Worm (Caenorhabditis elegans) whole organism, young adult: ENCODE data around the gene C13F10.1.

ENCODE experiments used
- B0035.1 ChIP-seq: sonication (generic microtip); optimal IDR thresholded peaks from 2 replicates; lab custom pipeline; 2016; ENCODE audit warnings: missing genetic modification characterization, mild to moderate bottlenecking, missing compliant biosample characterization, missing genotype, missing genetic modification reagents
- F10E7.11 ChIP-seq: sonication (generic microtip); optimal IDR thresholded peaks from 2 replicates; lab custom pipeline; 2017; ENCODE audit warnings: mild to moderate bottlenecking, missing genetic modification characterization, moderate library complexity, missing compliant biosample characterization
- K11D2.4 ChIP-seq: fragments of 200-800 bp; sonication (Bioruptor generic); IDR thresholded peaks from 2 replicates; pipeline ENCODE4 v1.3.6; 2022; ENCODE audit warnings: missing genetic modification reagents, missing genetic modification characterization, missing compliant biosample characterization
- T07F8.4 ChIP-seq: sonication (generic microtip); optimal IDR thresholded peaks from 2 replicates; lab custom pipeline; 2016; ENCODE audit warnings: mild to moderate bottlenecking, missing genetic modification characterization, moderate library complexity, missing compliant biosample characterization
- ama-1 ChIP-seq, 3 experiments: fragments of 150-350 bp in 1 of 3; sonication (generic microtip) in 2 of 3; optimal IDR thresholded peaks; 2 replicates each; lab custom pipeline; 2014 to 2018; ENCODE audit warnings: missing biosample characterization in 2 of 3, missing genetic modification characterization in 2 of 3, missing genetic modification reagents in 2 of 3
- attf-3 ChIP-seq: fragments of 200-800 bp; sonication (Bioruptor generic); conservative IDR thresholded peaks from 2 replicates; pipeline ENCODE4 v1.3.6; 2022; ENCODE audit warnings: missing genetic modification reagents, missing genetic modification characterization, missing compliant biosample characterization
- efl-1 ChIP-seq: fragments of 150-350 bp; optimal IDR thresholded peaks from 2 replicates; lab custom pipeline; 2014; ENCODE audit warnings: missing biosample characterization, missing genetic modification reagents, missing genetic modification characterization
- gei-17 ChIP-seq: fragments of 200-800 bp; sonication (Bioruptor generic); optimal IDR thresholded peaks from 2 replicates; lab custom pipeline; 2018; ENCODE audit warnings: mild to moderate bottlenecking, missing genetic modification characterization, missing compliant biosample characterization
- hrde-1 ChIP-seq: sonication (generic microtip); optimal IDR thresholded peaks from 2 replicates; lab custom pipeline; 2016; ENCODE audit warnings: missing genetic modification characterization, mild to moderate bottlenecking, missing compliant biosample characterization, moderate library complexity, missing genotype, missing genetic modification reagents, borderline replicate concordance
- lin-26 ChIP-seq: fragments of 200-800 bp; sonication (Bioruptor generic); IDR thresholded peaks from 2 replicates; pipeline ENCODE4 v1.3.6; 2022; ENCODE audit warnings: missing genetic modification reagents, missing genetic modification characterization, missing compliant biosample characterization
- snpc-1.1 ChIP-seq: sonication (generic microtip); optimal IDR thresholded peaks from 2 replicates; lab custom pipeline; 2017; ENCODE audit warnings: missing genetic modification characterization, mild to moderate bottlenecking, missing compliant biosample characterization, antibody characterized with exemption, moderate library complexity, missing genotype, missing genetic modification reagents; ENCODE audit not compliant: insufficient read depth
- somi-1 ChIP-seq: fragments of 200-800 bp; sonication (Bioruptor generic); optimal IDR thresholded peaks from 2 replicates; lab custom pipeline; 2018; ENCODE audit warnings: mild to moderate bottlenecking, missing genetic modification characterization, missing compliant biosample characterization
- unc-62 ChIP-seq: fragments of 150-350 bp; optimal IDR thresholded peaks from 2 replicates; lab custom pipeline; 2014; ENCODE audit warnings: missing biosample characterization, missing genetic modification reagents, missing genetic modification characterization
- zfh-2 ChIP-seq: fragments of 200-800 bp; sonication (Bioruptor generic); conservative IDR thresholded peaks from 2 replicates; pipeline ENCODE4 v1.3.6; 2022; ENCODE audit warnings: missing genetic modification reagents, missing genetic modification characterization, missing compliant biosample characterization

ce11 chrV:7255095-7255494, 31.2 kb downstream of the C13F10.1 start, which contains the start of gene C05C8.8:
- TF ChIP-seq K11D2.4 (GFP tag; lab: Robert Waterston, UW) (no peak), B0035.1 (tag; lab: Kevin White, UChicago) (no peak), gei-17 (GFP tag; lab: Kevin White, UChicago) (no peak), efl-1 (GFP tag; lab: Kevin White, UChicago) (no peak), ama-1 (optimal IDR thresholded peaks at IDR 0.05; lab: Kevin White, UChicago) (no peak), ama-1 (GFP tag; optimal IDR thresholded peaks at IDR 0.05; lab: Kevin White, UChicago) (no peak), unc-62 (no peak), snpc-1.1 (tag; lab: Kevin White, UChicago) (no peak), attf-3 (GFP tag; lab: Robert Waterston, UW) (no peak), zfh-2 (GFP tag; lab: Robert Waterston, UW) (no peak), somi-1 (GFP tag; lab: Kevin White, UChicago) (no peak), hrde-1 (no peak), F10E7.11 (tag; lab: Kevin White, UChicago) (no peak), T07F8.4 (no peak), lin-26 (GFP tag; lab: Robert Waterston, UW) (no peak)
